Fruit fly (Drosophila melanogaster) whole organism, pupa: Measurements from ENCODE around the gene CG45071.

Experiments used
- CG10348 ChIP-seq: fragments of 200-800 bp; sonication (Bioruptor generic); IDR thresholded peaks from 2 replicates; pipeline ENCODE4 v1.3.6; 2022; ENCODE audit warnings: missing biosample characterization, missing genetic modification characterization
- CG13204 ChIP-seq: fragments of 200-800 bp; sonication (Bioruptor generic); optimal IDR thresholded peaks from 2 replicates; lab custom pipeline; 2018; ENCODE audit warnings: missing biosample characterization, mild to moderate bottlenecking, missing genetic modification characterization, moderate library complexity
- CG14655 ChIP-seq: fragments of 200-800 bp; sonication (Bioruptor generic); optimal IDR thresholded peaks from 3 replicates; lab custom pipeline; 2017; ENCODE audit warnings: mild to moderate bottlenecking, missing biosample characterization, missing genetic modification reagents, missing genetic modification characterization
- CG15710 ChIP-seq: fragments of 200-800 bp; sonication (Bioruptor generic); optimal IDR thresholded peaks from 2 replicates; lab custom pipeline; 2018; ENCODE audit warnings: missing biosample characterization, mild to moderate bottlenecking, missing genetic modification characterization, moderate library complexity
- CG34367 ChIP-seq: fragments of 200-800 bp; sonication (Bioruptor generic); optimal IDR thresholded peaks from 2 replicates; lab custom pipeline; 2018; ENCODE audit warnings: missing biosample characterization, mild to moderate bottlenecking, missing genetic modification characterization
- CG8159 ChIP-seq: fragments of 200-800 bp; sonication (Bioruptor generic); optimal IDR thresholded peaks from 3 replicates; lab custom pipeline; 2018; ENCODE audit warnings: missing biosample characterization, mild to moderate bottlenecking, missing genetic modification characterization, moderate library complexity
- EcR ChIP-seq: fragments of 200-800 bp; sonication (Bioruptor generic); optimal IDR thresholded peaks from 3 replicates; lab custom pipeline; 2019; ENCODE audit warnings: missing biosample characterization, missing genetic modification characterization, mild to moderate bottlenecking, moderate library complexity, missing genetic modification reagents
- Pif1B ChIP-seq: fragments of 200-800 bp; sonication (Bioruptor generic); optimal IDR thresholded peaks from 3 replicates; lab custom pipeline; 2016; ENCODE audit warnings: missing biosample characterization, missing genetic modification characterization
- Snoo ChIP-seq: fragments of 200-800 bp; sonication (Bioruptor generic); optimal IDR thresholded peaks from 3 replicates; lab custom pipeline; 2017; ENCODE audit warnings: missing biosample characterization, mild to moderate bottlenecking, missing genetic modification characterization, inconsistent platforms
- fd96Ca ChIP-seq: fragments of 200-800 bp; sonication (Bioruptor generic); IDR thresholded peaks from 3 replicates; pipeline ENCODE4 v1.3.6; 2022; ENCODE audit warnings: missing biosample characterization, missing genetic modification characterization

- TF ChIP-seq Snoo (tag; lab: Kevin White, UChicago): peak; percentile 44
- no peak for TF ChIP-seq Pif1B (GFP tag; lab: Kevin White, UChicago)
- TF ChIP-seq CG15710 (tag; lab: Kevin White, UChicago): peak; percentile 75
- TF ChIP-seq fd96Ca (GFP tag; lab: Robert Waterston, UW): no peak
- TF ChIP-seq CG34367 (tag; lab: Kevin White, UChicago): peak; percentile 66
- TF ChIP-seq CG14655: no peak
- TF ChIP-seq EcR (GFP tag; lab: Kevin White, UChicago): no peak
- TF ChIP-seq CG10348: 0 out of 2 replicates have a peak, but pooled peaks have one; percentile 23
- peak; percentile 76 for TF ChIP-seq CG8159
- TF ChIP-seq CG13204 (GFP tag; lab: Kevin White, UChicago): no peak
Measured at dm6 chr3L:15158330-15159114, 52.8 kb downstream of the CG45071 start, which contains the start of the genes Msh6 and Prp31.
